Worm (Caenorhabditis elegans) whole organism, early embryonic: Measurements from ENCODE around the gene nhr-3.
A peak's percentile ranks its signal among the peaks of the same experiment; 100 is the strongest.

Experiments used
- F13C5.2 ChIP-seq: sonication (generic microtip); optimal IDR thresholded peaks from 2 replicates; lab custom pipeline; 2017; ENCODE audit warnings: mild to moderate bottlenecking, missing genetic modification characterization, inconsistent platforms, missing compliant biosample characterization
- aly-1 ChIP-seq: sonication (generic microtip); optimal IDR thresholded peaks from 2 replicates; lab custom pipeline; 2016; ENCODE audit warnings: missing genetic modification characterization, missing compliant biosample characterization
- ama-1 ChIP-seq: fragments of 150-350 bp; optimal IDR thresholded peaks from 2 replicates; lab custom pipeline; 2014
- ceh-13 ChIP-seq: fragments of 200-800 bp; sonication (Bioruptor generic); optimal IDR thresholded peaks from 2 replicates; lab custom pipeline; 2018; ENCODE audit warnings: mild to moderate bottlenecking, missing genetic modification characterization, missing compliant biosample characterization
- ceh-36 ChIP-seq: sonication (generic microtip); optimal IDR thresholded peaks from 2 replicates; lab custom pipeline; 2016; ENCODE audit warnings: missing genetic modification characterization, inconsistent platforms, missing compliant biosample characterization
- ets-7 ChIP-seq: sonication (generic microtip); optimal IDR thresholded peaks from 2 replicates; lab custom pipeline; 2016; ENCODE audit warnings: missing genotype, missing genetic modification characterization, missing compliant biosample characterization
- flt-1 ChIP-seq: fragments of 200-800 bp; sonication (Bioruptor generic); IDR thresholded peaks from 2 replicates; pipeline ENCODE4 v1.3.6; 2022; ENCODE audit warnings: missing genetic modification characterization, missing compliant biosample characterization
- hmbx-1 ChIP-seq: sonication (generic microtip); optimal IDR thresholded peaks from 2 replicates; lab custom pipeline; 2016; ENCODE audit warnings: mild to moderate bottlenecking, missing genetic modification characterization, missing compliant biosample characterization
- hmg-4 ChIP-seq: fragments of 200-800 bp; sonication (Bioruptor generic); optimal IDR thresholded peaks from 2 replicates; lab custom pipeline; 2018; ENCODE audit warnings: mild to moderate bottlenecking, missing genetic modification characterization, missing compliant biosample characterization
- pes-1 ChIP-seq: fragments of 200-800 bp; sonication (Bioruptor generic); IDR thresholded peaks from 2 replicates; pipeline ENCODE4 v1.3.6; 2022; ENCODE audit warnings: missing genetic modification reagents, missing genetic modification characterization, missing compliant biosample characterization
- scrt-1 ChIP-seq: fragments of 200-800 bp; sonication (Bioruptor generic); IDR thresholded peaks from 2 replicates; pipeline ENCODE4 v1.3.6; 2022; ENCODE audit warnings: missing genetic modification characterization, missing compliant biosample characterization
- sea-1 ChIP-seq: fragments of 200-800 bp; sonication (Bioruptor generic); conservative IDR thresholded peaks from 2 replicates; pipeline ENCODE4 v1.3.6; 2022; ENCODE audit warnings: missing genetic modification characterization, missing compliant biosample characterization
- tbx-37 ChIP-seq: fragments of 200-800 bp; sonication (Bioruptor generic); conservative IDR thresholded peaks from 2 replicates; pipeline ENCODE4 v1.3.6; 2022; ENCODE audit warnings: missing genetic modification reagents, missing genetic modification characterization, missing compliant biosample characterization
- tra-4 ChIP-seq: sonication (generic microtip); optimal IDR thresholded peaks from 2 replicates; lab custom pipeline; 2017; ENCODE audit warnings: missing genetic modification characterization, missing compliant biosample characterization

- TF ChIP-seq ama-1 (lab: Kevin White, UChicago) (no peak), tra-4 (no peak), flt-1 (GFP tag; lab: Robert Waterston, UW) (no peak), F13C5.2 (tag; lab: Kevin White, UChicago) (no peak), ceh-36 (tag; lab: Kevin White, UChicago) (peak; percentile 14), ceh-13 (GFP tag; lab: Kevin White, UChicago) (no peak), hmbx-1 (tag; lab: Kevin White, UChicago) (no peak), hmg-4 (peak; percentile 85), tbx-37 (GFP tag; lab: Robert Waterston, UW) (no peak), scrt-1 (GFP tag; lab: Robert Waterston, UW) (no peak), sea-1 (no peak), ets-7 (tag; lab: Kevin White, UChicago) (no peak), pes-1 (GFP tag; lab: Robert Waterston, UW) (no peak), aly-1 (no peak)
Observed at ce11 chrX:14577579-14578127, 19.3 kb downstream of the nhr-3 start, which contains the start of gene let-4.
